Fruit fly (Drosophila melanogaster): ENCODE data around the gene CG15020.

The CG15020 gene

DNA sequence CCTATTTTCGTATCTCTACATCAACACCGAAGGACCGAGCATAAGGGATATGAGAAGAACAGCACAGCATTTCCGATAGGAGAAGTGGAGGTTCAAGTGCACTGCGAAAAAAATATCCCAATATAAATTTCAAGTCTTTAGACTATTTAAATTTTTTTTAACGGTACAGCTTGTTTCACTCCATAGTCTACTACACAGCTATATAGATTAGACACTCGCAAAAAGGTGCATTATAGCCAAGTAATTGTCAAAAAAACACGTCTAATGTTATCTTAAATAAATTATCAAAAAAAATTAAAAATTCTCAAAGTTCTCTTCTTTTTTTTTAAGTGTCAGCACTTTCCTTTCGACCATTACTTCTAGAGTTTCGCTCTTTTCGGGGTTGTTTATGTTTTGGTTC lies 42.6 kb upstream of the CG15020 start (continued):
- no peak for TF ChIP-seq vnd (GFP tag; IDR thresholded peaks at IDR 0.05; ENCODE audit: partially characterized antibody)
- TF ChIP-seq vfl (GFP tag; optimal IDR thresholded peaks at IDR 0.05): no peak
- peak; percentile 44; the same call in 1 of the 2 replicates for TF ChIP-seq ranshi (GFP tag; IDR thresholded peaks at IDR 0.05)
- TF ChIP-seq wdn (GFP tag; IDR thresholded peaks at IDR 0.05): no peak
- peak; percentile 61 for TF ChIP-seq CG18262 (tag; optimal IDR thresholded peaks at IDR 0.05)
- TF ChIP-seq rib (GFP tag; IDR thresholded peaks at IDR 0.05): no peak
- TF ChIP-seq Hr39 (optimal IDR thresholded peaks at IDR 0.05): no peak
- peak; percentile 68 for TF ChIP-seq Hmr (GFP tag; optimal IDR thresholded peaks at IDR 0.05)
- peak; percentile 52; the same call in 1 of the 2 replicates for TF ChIP-seq ttk (GFP tag; IDR thresholded peaks at IDR 0.05)

DNA sequence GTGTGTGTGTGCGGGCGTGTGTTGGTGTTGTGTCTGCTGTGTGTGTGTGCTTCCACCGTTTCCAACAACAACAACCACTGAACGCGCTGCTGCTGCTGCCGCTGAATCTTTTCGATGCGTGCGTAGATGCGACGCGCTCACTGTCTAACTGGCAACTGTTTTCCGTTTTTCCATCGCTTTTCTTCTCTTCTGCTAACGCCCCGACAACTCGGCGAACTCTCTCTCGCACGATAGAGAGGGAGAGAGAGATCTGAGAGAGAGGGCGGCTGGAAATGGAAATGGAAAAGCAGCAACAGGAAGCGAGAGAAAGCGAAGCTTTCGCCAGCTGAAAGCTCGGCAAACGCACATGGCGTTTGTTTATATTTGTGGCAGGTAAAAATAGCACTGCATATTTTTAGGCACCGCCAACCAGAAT lies 41.2 kb upstream of the CG15020 start, which contains the start of gene DopEcR:
Gene DopEcR, minus strand, starts transcription at position 157 of the 415 bp plus-strand sequence.
- TF ChIP-seq salm (tag; optimal IDR thresholded peaks at IDR 0.05) (peak; percentile 25), p53 (GFP tag; optimal IDR thresholded peaks at IDR 0.05) (no peak), CG6813 (GFP tag; optimal IDR thresholded peaks at IDR 0.05) (peak; percentile 22), Drgx (GFP tag; IDR thresholded peaks at IDR 0.05) (no peak), CG17802 (tag; optimal IDR thresholded peaks at IDR 0.05) (no peak), PHDP (tag; optimal IDR thresholded peaks at IDR 0.05) (peak; percentile 24), ken (GFP tag; IDR thresholded peaks at IDR 0.05) (0 out of 3 replicates have a peak, but pooled peaks have one; percentile 50), CG13624 (GFP tag; optimal IDR thresholded peaks at IDR 0.05) (no peak), Sry-δ (GFP tag; optimal IDR thresholded peaks at IDR 0.05) (no peak), CG9932 (GFP tag; IDR thresholded peaks at IDR 0.05) (peak; percentile 9; the same call in 1 of the 2 replicates), CG2875 (GFP tag; optimal IDR thresholded peaks at IDR 0.05) (peak; percentile 53), CG11398 (GFP tag; optimal IDR thresholded peaks at IDR 0.05) (no peak), CG11695 (GFP tag; IDR thresholded peaks at IDR 0.05) (0 out of 3 replicates have a peak, but pooled peaks have one; percentile 24), CG7745 (tag; optimal IDR thresholded peaks at IDR 0.05) (no peak), stc (GFP tag; IDR thresholded peaks at IDR 0.05) (peak; percentile 22; the same call in 1 of the 2 replicates), CG7357 (GFP tag; IDR thresholded peaks at IDR 0.05) (no peak), NC2β (GFP tag; optimal IDR thresholded peaks at IDR 0.05) (no peak), ci (GFP tag; IDR thresholded peaks at IDR 0.05) (peak; percentile 72), CG32772 (GFP tag; IDR thresholded peaks at IDR 0.05) (no peak), grn (GFP tag; optimal IDR thresholded peaks at IDR 0.05) (no peak), cg (GFP tag; optimal IDR thresholded peaks at IDR 0.05) (peak; percentile 82), ranshi (GFP tag; IDR thresholded peaks at IDR 0.05) (no peak), Asciz (GFP tag; optimal IDR thresholded peaks at IDR 0.05) (peak; percentile 64), CG8281 (tag; optimal IDR thresholded peaks at IDR 0.05) (no peak), onecut (GFP tag; IDR thresholded peaks at IDR 0.05) (peak; percentile 6; the same call in 1 of the 2 replicates), fd64A (GFP tag; optimal IDR thresholded peaks at IDR 0.05) (peak; percentile 46), hbn (GFP tag; IDR thresholded peaks at IDR 0.05; ENCODE audit: partially characterized antibody) (no peak), CG10267 (tag; optimal IDR thresholded peaks at IDR 0.05) (no peak), Eip74EF (GFP tag; optimal IDR thresholded peaks at IDR 0.05) (peak in 1 of 2 experiments; percentile 41), pzg (GFP tag; optimal IDR thresholded peaks at IDR 0.05) (no peak), chinmo (GFP tag; IDR thresholded peaks at IDR 0.05; ENCODE audit: partially characterized antibody) (0 out of 4 replicates have a peak, but pooled peaks have one; percentile 28), pho (GFP tag; optimal IDR thresholded peaks at IDR 0.05) (no peak), trem (tag; optimal IDR thresholded peaks at IDR 0.05) (peak; percentile 23), CG10366 (GFP tag; IDR thresholded peaks at IDR 0.05) (no peak), CG11456 (GFP tag; IDR thresholded peaks at IDR 0.05) (no peak), Sin3A (optimal IDR thresholded peaks at IDR 0.05) (no peak), Dp (GFP tag; optimal IDR thresholded peaks at IDR 0.05) (no peak), CG10565 (GFP tag; optimal IDR thresholded peaks at IDR 0.05) (no peak), gsb (GFP tag; IDR thresholded peaks at IDR 0.05) (no peak), CG1603 (tag; optimal IDR thresholded peaks at IDR 0.05) (peak; percentile 19), CG12155 (GFP tag; optimal IDR thresholded peaks at IDR 0.05) (no peak), CTCF (GFP tag; optimal IDR thresholded peaks at IDR 0.05) (peak; percentile 70), nerfin-1 (tag; optimal IDR thresholded peaks at IDR 0.05) (peak; percentile 60)

Measured in whole organism, embryonic.